Fruit fly (Drosophila melanogaster) whole organism, adult: ENCODE measurements around the gene CG5966.

Source experiments
- cnc ChIP-seq, 2 experiments: fragments of >200 bp; optimal IDR thresholded peaks; 2 replicates each; lab custom pipeline; 2017
- pad ChIP-seq: fragments of 200-800 bp; sonication (Bioruptor generic); optimal IDR thresholded peaks from 3 replicates; lab custom pipeline; 2017; ENCODE audit warnings: missing biosample characterization, missing genetic modification characterization, mild to moderate bottlenecking, moderate library complexity, missing genetic modification reagents

DNA sequence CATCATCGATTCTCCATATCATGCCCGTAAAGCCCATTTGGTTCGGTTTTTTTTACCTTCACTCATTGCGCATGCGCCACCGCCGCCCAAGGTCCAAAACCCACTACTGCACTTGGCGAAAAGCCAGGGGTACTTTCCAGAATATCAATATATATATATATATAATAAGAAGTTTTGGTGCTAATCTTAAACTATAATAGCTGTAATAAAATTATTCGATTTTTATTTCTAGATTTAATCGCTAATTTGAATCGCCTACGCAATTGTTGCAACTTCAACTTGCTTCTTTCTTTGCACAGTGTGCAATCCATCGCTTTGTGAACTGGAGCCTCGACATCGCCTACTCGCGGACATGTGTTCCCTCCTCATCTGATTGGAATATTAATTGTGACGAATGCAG lies 15.2 kb downstream of the CG5966 start:
- TF ChIP-seq cnc (optimal IDR thresholded peaks at IDR 0.05; lab: Kevin White, UChicago) (no peak), pad (GFP tag; lab: Kevin White, UChicago) (no peak)
